Worm (Caenorhabditis elegans) whole organism, L3 larva: ENCODE measurements around the gene cdh-4.
A peak's percentile ranks its signal among the peaks of the same experiment; 100 is the strongest.

Experiments
- R02D3.7 ChIP-seq: fragments of 150-350 bp; optimal IDR thresholded peaks from 2 replicates; lab custom pipeline; 2014; ENCODE audit warnings: missing biosample characterization, missing genetic modification characterization
- aly-2 ChIP-seq: fragments of 150-350 bp; optimal IDR thresholded peaks from 2 replicates; lab custom pipeline; 2014; ENCODE audit warnings: missing biosample characterization, missing genetic modification characterization
- ama-1 ChIP-seq: fragments of 150-350 bp; optimal IDR thresholded peaks from 2 replicates; lab custom pipeline; 2018
- ceh-28 ChIP-seq: fragments of 150-350 bp; optimal IDR thresholded peaks from 2 replicates; lab custom pipeline; 2014; ENCODE audit warnings: missing biosample characterization, missing genetic modification reagents, missing genetic modification characterization
- ceh-9 ChIP-seq: sonication (generic microtip); optimal IDR thresholded peaks from 2 replicates; lab custom pipeline; 2018; ENCODE audit warnings: missing biosample characterization, missing genetic modification characterization
- egl-27 ChIP-seq: sonication (generic microtip); optimal IDR thresholded peaks from 4 replicates; lab custom pipeline; 2017; ENCODE audit warnings: missing biosample characterization, missing genetic modification reagents, missing genetic modification characterization
- egl-5 ChIP-seq: fragments of 150-350 bp; optimal IDR thresholded peaks from 2 replicates; lab custom pipeline; 2017; ENCODE audit warnings: missing biosample characterization, missing genetic modification reagents, missing genetic modification characterization, inconsistent platforms
- elt-1 ChIP-seq: fragments of 150-350 bp; optimal IDR thresholded peaks from 2 replicates; lab custom pipeline; 2014; ENCODE audit warnings: missing biosample characterization, missing genetic modification characterization
- elt-2 ChIP-seq: sonication (generic microtip); optimal IDR thresholded peaks from 2 replicates; lab custom pipeline; 2016; ENCODE audit warnings: missing genetic modification reagents, mild to moderate bottlenecking, missing genetic modification characterization, missing compliant biosample characterization
- fkh-10 ChIP-seq: sonication (generic microtip); optimal IDR thresholded peaks from 2 replicates; lab custom pipeline; 2017; ENCODE audit warnings: missing biosample characterization, missing genetic modification reagents, missing genetic modification characterization
- fkh-2 ChIP-seq: fragments of 150-350 bp; optimal IDR thresholded peaks from 2 replicates; lab custom pipeline; 2014; ENCODE audit warnings: missing biosample characterization, missing genetic modification reagents, missing genetic modification characterization
- hmg-11 ChIP-seq: sonication (generic microtip); optimal IDR thresholded peaks from 2 replicates; lab custom pipeline; 2016; ENCODE audit warnings: missing genetic modification characterization, missing compliant biosample characterization
- jun-1 ChIP-seq: fragments of 150-350 bp; optimal IDR thresholded peaks from 2 replicates; lab custom pipeline; 2014; ENCODE audit warnings: missing biosample characterization, missing genetic modification reagents, missing genetic modification characterization
- lin-15B ChIP-seq: fragments of 150-350 bp; optimal IDR thresholded peaks from 2 replicates; lab custom pipeline; 2014; ENCODE audit warnings: missing biosample characterization, missing genetic modification characterization
- lin-39 ChIP-seq: fragments of 150-350 bp; optimal IDR thresholded peaks from 2 replicates; lab custom pipeline; 2018; ENCODE audit warnings: missing biosample characterization, missing genetic modification reagents, missing genetic modification characterization
- lsy-12 ChIP-seq: sonication (generic microtip); optimal IDR thresholded peaks from 2 replicates; lab custom pipeline; 2016; ENCODE audit warnings: mild to moderate bottlenecking, missing genetic modification characterization, missing compliant biosample characterization
- nfya-1 ChIP-seq: sonication (generic microtip); optimal IDR thresholded peaks from 2 replicates; lab custom pipeline; 2017; ENCODE audit warnings: missing genetic modification characterization, mild to moderate bottlenecking, missing compliant biosample characterization, antibody characterized with exemption, moderate library complexity; ENCODE audit not compliant: insufficient read depth
- nhr-23 ChIP-seq: fragments of 150-350 bp; optimal IDR thresholded peaks from 2 replicates; lab custom pipeline; 2014; ENCODE audit warnings: missing biosample characterization, missing genetic modification reagents, missing genetic modification characterization
- nhr-25 ChIP-seq: sonication (generic microtip); optimal IDR thresholded peaks from 2 replicates; lab custom pipeline; 2017; ENCODE audit warnings: missing biosample characterization, missing genetic modification characterization
- nhr-67 ChIP-seq: fragments of 150-350 bp; optimal IDR thresholded peaks from 2 replicates; lab custom pipeline; 2014; ENCODE audit warnings: missing biosample characterization, missing genetic modification characterization
- nhr-76 ChIP-seq: fragments of 150-350 bp; sonication (generic microtip); optimal IDR thresholded peaks from 5 replicates; lab custom pipeline; 2014; ENCODE audit warnings: missing biosample characterization, missing genetic modification characterization
- pha-4 ChIP-seq: fragments of 150-350 bp; optimal IDR thresholded peaks from 2 replicates; lab custom pipeline; 2014; ENCODE audit warnings: missing biosample characterization, missing genetic modification reagents, missing genetic modification characterization
- pqm-1 ChIP-seq: fragments of 150-350 bp; optimal IDR thresholded peaks from 2 replicates; lab custom pipeline; 2017; ENCODE audit warnings: missing biosample characterization, missing genetic modification characterization, inconsistent platforms
- skn-1 ChIP-seq: fragments of 150-350 bp; optimal IDR thresholded peaks from 2 replicates; lab custom pipeline; 2014; ENCODE audit warnings: missing biosample characterization, missing genetic modification characterization
- snpc-4 ChIP-seq: fragments of 150-350 bp; optimal IDR thresholded peaks from 2 replicates; lab custom pipeline; 2014; ENCODE audit warnings: missing biosample characterization, missing genetic modification characterization
- unc-62 ChIP-seq: fragments of 150-350 bp; sonication (generic microtip); optimal IDR thresholded peaks from 4 replicates; lab custom pipeline; 2014; ENCODE audit warnings: missing biosample characterization, missing genetic modification reagents, missing genetic modification characterization
- zag-1 ChIP-seq: fragments of 150-350 bp; optimal IDR thresholded peaks from 2 replicates; lab custom pipeline; 2014; ENCODE audit warnings: missing biosample characterization, missing genetic modification characterization

Gene cdh-4

DNA sequence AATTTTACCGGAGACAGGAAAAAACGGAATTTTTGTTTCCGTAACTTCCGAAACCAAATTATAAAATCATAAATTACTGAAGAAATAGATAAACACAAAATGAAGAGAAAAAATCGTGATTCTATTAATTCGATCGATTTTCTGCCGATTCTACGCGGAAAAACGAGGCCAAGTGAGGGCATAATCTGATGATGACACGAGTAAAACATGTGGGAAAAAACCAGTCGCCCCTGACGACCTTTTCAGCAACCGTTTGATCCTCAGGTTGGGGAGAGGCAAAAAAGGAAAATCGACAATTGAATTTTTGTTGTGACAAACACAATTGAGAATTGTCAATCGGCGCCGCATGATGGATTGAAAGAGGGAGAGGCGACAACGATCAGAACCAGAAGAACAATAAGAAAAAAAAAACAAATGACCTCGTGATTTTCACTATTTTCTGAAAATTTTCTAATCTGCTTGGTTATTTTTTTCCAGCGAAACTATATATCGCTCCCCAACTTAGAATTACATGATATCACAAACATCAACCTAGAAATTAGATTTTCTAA, 15.1 kb upstream of the cdh-4 start:
- TF ChIP-seq lin-15B (tag; lab: Kevin White, UChicago), result no peak
- TF ChIP-seq lsy-12, result no peak
- TF ChIP-seq nhr-25 (tag; lab: Kevin White, UChicago), result peak; percentile 73
- peak; percentile 19 for TF ChIP-seq egl-5
- no peak for TF ChIP-seq skn-1 (tag; lab: Kevin White, UChicago)
- no peak for TF ChIP-seq aly-2 (tag; lab: Kevin White, UChicago)

DNA sequence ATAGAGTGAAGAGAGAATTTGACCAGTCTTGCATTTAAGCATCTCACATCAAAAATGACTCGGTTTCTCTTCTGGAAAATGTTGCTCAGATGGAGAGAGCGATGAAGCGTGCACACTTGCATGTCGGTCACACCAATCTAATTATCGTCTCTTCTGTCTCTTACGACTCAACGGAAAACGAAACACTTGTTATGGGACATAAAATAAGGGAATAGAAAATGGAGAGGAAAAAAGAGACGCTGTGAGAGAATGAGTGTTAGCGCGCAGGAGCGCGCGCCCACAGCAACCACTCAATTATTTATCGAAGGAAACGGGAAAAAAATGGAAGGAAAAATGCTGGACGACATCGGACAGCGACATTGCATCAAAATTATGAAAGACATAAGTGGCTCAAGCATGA, 14.4 kb upstream of the cdh-4 start:
- TF ChIP-seq elt-2 (no peak), ama-1 (lab: Kevin White, UChicago) (peak; percentile 51), nhr-76 (tag; lab: Kevin White, UChicago) (no peak), nhr-25 (tag; lab: Kevin White, UChicago) (no peak), lsy-12 (no peak), lin-39 (tag; lab: Kevin White, UChicago) (peak; percentile 7), fkh-10 (GFP tag; lab: Kevin White, UChicago) (peak; percentile 50), nfya-1 (tag; lab: Kevin White, UChicago) (peak; percentile 55), hmg-11 (tag; lab: Kevin White, UChicago) (peak; percentile 47)

DNA sequence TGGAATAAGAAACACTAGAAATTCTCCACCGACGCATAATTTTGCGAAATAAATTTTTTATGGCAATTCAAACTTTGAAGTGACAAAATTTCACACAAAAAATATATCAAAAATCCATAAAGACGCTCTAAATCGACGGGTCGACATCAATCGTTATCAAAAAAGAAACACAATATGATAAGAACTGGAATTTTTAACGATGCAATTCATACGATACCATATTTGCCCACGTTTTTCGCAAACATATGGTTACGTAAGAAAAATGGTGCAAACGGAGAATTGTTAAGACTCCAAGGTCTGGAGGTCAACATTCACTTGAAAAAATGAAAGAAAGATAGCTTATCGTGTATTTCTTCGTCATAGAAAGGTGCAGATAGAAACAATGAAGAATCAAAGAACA, 14.0 kb upstream of the cdh-4 start:
- TF ChIP-seq zag-1 (tag; lab: Kevin White, UChicago) (no peak), ceh-28 (no peak), jun-1 (tag; lab: Kevin White, UChicago) (no peak), fkh-2 (tag; lab: Kevin White, UChicago) (no peak), pha-4 (tag; lab: Kevin White, UChicago) (peak; percentile 49), elt-2 (peak; percentile 87), egl-27 (tag; lab: Kevin White, UChicago) (no peak), ceh-9 (tag; lab: Kevin White, UChicago) (no peak), pqm-1 (peak; percentile 35), nhr-67 (tag; lab: Kevin White, UChicago) (no peak), hmg-11 (tag; lab: Kevin White, UChicago) (no peak), snpc-4 (tag; lab: Kevin White, UChicago) (no peak)

DNA sequence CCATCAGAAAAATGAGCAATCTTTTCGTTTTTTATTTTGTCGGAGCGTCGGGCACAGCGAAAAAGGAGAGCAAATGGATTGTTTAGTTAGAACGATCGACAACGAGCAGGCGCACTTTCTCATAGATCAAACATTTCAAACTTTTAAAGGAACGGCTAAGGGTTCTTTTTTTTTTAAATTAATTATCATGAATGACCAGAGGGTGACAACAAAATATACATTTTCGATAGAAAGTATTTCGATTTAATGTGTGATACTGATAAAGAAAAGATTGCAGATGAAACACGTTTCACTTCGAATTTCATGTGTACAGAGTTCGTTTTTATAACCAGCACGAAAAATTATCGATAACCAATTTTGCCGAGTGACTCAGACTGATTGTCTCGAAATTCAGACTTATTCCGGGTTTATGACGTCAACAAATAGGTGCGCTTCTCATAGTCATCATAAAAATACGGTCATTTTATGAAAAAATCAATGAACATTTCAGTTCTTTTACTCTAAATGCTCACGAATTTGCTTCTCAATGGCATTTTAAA, 13.5 kb upstream of the cdh-4 start:
- no peak for TF ChIP-seq zag-1 (tag; lab: Kevin White, UChicago)
- TF ChIP-seq elt-2, result peak; percentile 74
- TF ChIP-seq pqm-1, result peak; percentile 90
- TF ChIP-seq jun-1 (tag; lab: Kevin White, UChicago), result peak; percentile 12

DNA sequence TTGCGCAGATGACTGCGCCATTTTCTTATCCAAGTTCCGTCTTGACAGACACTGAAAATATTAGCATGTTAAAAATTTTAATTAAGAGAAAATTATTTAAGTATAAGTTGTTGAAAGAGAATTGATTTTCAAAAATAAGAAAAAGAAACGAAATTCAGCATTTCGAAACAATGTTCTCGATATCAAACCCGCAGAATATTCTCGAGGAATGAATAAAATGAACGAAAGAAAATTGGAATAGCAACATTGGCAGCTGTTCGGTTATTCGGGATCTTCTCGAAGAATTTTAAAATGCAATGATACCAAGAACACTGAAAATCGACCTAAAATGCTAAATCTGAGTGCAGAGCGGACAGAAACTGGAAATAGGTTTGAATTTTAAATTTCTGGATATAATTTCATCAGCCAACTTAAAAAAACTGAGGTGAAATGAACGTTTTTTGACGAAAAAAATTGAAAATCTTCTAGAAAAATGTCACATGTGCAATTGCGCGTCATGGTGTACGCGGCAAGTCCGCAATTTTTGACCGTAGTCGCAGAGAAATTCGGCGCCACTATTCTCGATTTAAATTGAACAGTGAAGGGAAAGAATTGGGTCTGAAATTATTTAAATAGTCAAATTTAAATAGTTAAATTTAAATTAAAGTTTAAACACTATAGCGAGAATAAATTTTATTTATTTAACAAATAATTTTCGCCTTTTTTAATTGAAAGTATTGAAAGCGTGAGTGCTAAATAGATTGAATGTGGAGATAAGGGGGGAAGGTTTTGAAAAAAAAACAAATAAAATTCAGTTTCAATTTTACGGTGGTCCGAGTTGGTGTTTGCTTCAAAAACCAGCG, 11.9 kb upstream of the cdh-4 start, which contains the start of the genes cct-5 and F25F2.1:
TSS of gene cct-5 (minus strand) at position 51 of the 842 bp plus-strand sequence.
TSS of gene F25F2.1 (plus strand) at position 792 of the 842 bp plus-strand sequence.
- peak; percentile 53 for TF ChIP-seq lin-15B (tag; lab: Kevin White, UChicago)
- TF ChIP-seq ceh-9 (tag; lab: Kevin White, UChicago), result no peak
- peak; percentile 18 for TF ChIP-seq nhr-23 (tag; lab: Kevin White, UChicago)
- no peak for TF ChIP-seq R02D3.7 (tag; lab: Kevin White, UChicago)
- peak; percentile 79 for TF ChIP-seq nfya-1 (tag; lab: Kevin White, UChicago)
- peak; percentile 25 for TF ChIP-seq nhr-25 (tag; lab: Kevin White, UChicago)
- TF ChIP-seq snpc-4 (tag; lab: Kevin White, UChicago), result peak; percentile 69
- peak; percentile 36 for TF ChIP-seq elt-2
- TF ChIP-seq ama-1 (lab: Kevin White, UChicago), result peak; percentile 52
- peak; percentile 30 for TF ChIP-seq lin-39 (tag; lab: Kevin White, UChicago)
- TF ChIP-seq hmg-11 (tag; lab: Kevin White, UChicago), result peak; percentile 72
- TF ChIP-seq elt-1 (tag; lab: Kevin White, UChicago), result peak; percentile 39
- TF ChIP-seq pha-4 (tag; lab: Kevin White, UChicago), result peak; percentile 80
- TF ChIP-seq lsy-12, result no peak
- TF ChIP-seq unc-62 (GFP tag; lab: Kevin White, UChicago), result no peak
- peak; percentile 14 for TF ChIP-seq egl-5
